Fruit fly (Drosophila melanogaster) Kc167 (cell line): ENCODE measurements around the gene CG14568.

Experiments used
- Myc ChIP-seq: fragments of >200 bp; optimal IDR thresholded peaks from 2 replicates; lab custom pipeline; 2017; ENCODE audit warnings: missing external identifiers
- Sin3A ChIP-seq: fragments of >200 bp; optimal IDR thresholded peaks from 2 replicates; lab custom pipeline; 2018; ENCODE audit warnings: missing external identifiers
- h ChIP-seq: fragments of >200 bp; optimal IDR thresholded peaks from 3 replicates; lab custom pipeline; 2018; ENCODE audit warnings: missing external identifiers
- insv ChIP-seq: fragments of >200 bp; optimal IDR thresholded peaks from 3 replicates; lab custom pipeline; 2018; ENCODE audit warnings: missing external identifiers
- psq ChIP-seq: fragments of >200 bp; optimal IDR thresholded peaks from 2 replicates; lab custom pipeline; 2017; ENCODE audit warnings: missing external identifiers
- ttk ChIP-seq: sonication (Bioruptor generic); optimal IDR thresholded peaks from 2 replicates; lab custom pipeline; 2017; ENCODE audit warnings: missing external identifiers

CG14568 gene

dm6 chr3L:21731104-21731600 lies 2.1 kb downstream of the CG14568 start, which contains the start of gene CG14569:
Gene CG14569, minus strand, starts transcription at chr3L:21731550.
- no peak for TF ChIP-seq ttk (lab: Kevin White, UChicago)
- TF ChIP-seq insv (lab: Kevin White, UChicago): no peak
- no peak for TF ChIP-seq Myc (lab: Kevin White, UChicago)
- TF ChIP-seq h (lab: Kevin White, UChicago): no peak
- TF ChIP-seq psq: no peak
- TF ChIP-seq Sin3A (lab: Kevin White, UChicago): no peak

DNA sequence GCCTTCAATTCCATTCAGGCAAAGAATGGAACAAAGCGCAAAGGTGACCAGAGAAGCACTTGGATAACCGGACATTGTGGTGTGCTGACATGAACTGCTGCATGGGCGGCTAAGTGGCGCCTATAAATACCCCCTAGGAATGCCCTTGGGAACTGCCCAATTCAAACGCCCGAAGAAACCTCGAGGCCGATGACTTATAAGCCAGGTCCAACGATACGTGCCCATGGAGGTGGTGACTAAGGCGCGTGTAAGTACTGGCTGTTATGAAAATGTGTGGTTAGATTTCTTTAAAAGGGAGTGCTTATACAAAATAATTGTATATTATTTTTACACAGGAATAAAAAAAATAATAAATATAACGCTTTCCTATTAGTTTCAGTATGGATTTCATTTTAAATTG lies 2.9 kb downstream of the CG14568 start, which contains the start of gene CG14570:
CG14570 (minus strand) TSS at position 101 of the 400 bp plus-strand sequence.
- TF ChIP-seq h (lab: Kevin White, UChicago) (no peak), insv (lab: Kevin White, UChicago) (no peak), Sin3A (lab: Kevin White, UChicago) (no peak), Myc (lab: Kevin White, UChicago) (no peak), ttk (lab: Kevin White, UChicago) (no peak), psq (no peak)

DNA sequence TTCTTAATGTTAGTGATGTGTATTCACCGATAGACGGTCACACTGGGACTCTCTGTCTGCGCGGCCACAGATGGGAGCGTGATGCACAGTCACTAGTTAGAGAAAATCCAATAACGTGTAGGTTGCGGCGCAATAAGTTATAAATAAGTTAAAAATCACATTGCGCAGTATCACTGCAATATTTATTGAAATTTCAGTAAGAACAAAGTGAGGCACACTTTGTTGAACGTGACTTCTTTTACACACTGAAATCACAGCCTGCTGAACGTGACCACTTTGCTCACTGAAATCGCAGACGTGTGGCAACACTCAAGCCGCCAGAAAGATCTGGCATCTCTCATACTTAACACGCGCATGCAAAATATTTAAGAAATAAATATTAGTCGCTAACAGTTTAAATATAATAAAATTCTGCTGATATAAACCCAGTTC lies 4.7 kb downstream of the CG14568 start, which contains the start of the genes CG11247 and Polr2H:
CG11247 (minus strand) TSS at position 191 of the 432 bp plus-strand sequence.
Polr2H (plus strand) TSS at position 317 of the 432 bp plus-strand sequence.
- TF ChIP-seq insv (lab: Kevin White, UChicago): no peak
- TF ChIP-seq ttk (lab: Kevin White, UChicago): no peak
- TF ChIP-seq Sin3A (lab: Kevin White, UChicago): no peak
- no peak for TF ChIP-seq Myc (lab: Kevin White, UChicago)
- no peak for TF ChIP-seq psq
- TF ChIP-seq h (lab: Kevin White, UChicago): no peak

DNA sequence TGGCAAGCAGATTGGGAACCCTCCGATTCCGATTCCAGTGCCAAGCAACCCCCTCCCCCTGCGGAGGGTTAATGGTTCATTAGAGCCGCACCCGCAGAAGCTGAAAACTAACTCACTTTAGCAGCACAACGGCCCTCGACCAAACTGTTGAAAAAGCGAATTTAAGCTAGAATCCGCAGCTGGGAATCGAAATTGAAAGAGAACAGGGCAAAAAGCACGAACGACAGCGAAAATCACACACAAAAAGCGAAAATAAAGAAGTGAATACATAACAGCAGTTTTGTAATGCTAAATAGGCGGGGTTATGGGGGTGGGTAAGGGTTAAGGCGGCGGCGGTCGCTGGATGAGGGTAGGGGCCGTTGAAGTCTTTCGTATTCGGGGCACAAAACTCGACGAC lies 5.6 kb downstream of the CG14568 start:
- no peak for TF ChIP-seq psq
- no peak for TF ChIP-seq h (lab: Kevin White, UChicago)
- no peak for TF ChIP-seq insv (lab: Kevin White, UChicago)
- TF ChIP-seq Myc (lab: Kevin White, UChicago): no peak
- no peak for TF ChIP-seq ttk (lab: Kevin White, UChicago)
- TF ChIP-seq Sin3A (lab: Kevin White, UChicago): no peak

- TF ChIP-seq Myc (lab: Kevin White, UChicago) (no peak), Sin3A (lab: Kevin White, UChicago) (no peak), psq (no peak), ttk (lab: Kevin White, UChicago) (no peak), insv (lab: Kevin White, UChicago) (no peak)
Measured at dm6 chr3L:21727013-21727727, 6.1 kb downstream of the CG14568 start.

- TF ChIP-seq insv (lab: Kevin White, UChicago) (no peak), ttk (lab: Kevin White, UChicago) (no peak), psq (no peak), h (lab: Kevin White, UChicago) (no peak), Myc (lab: Kevin White, UChicago) (no peak)
Measured at dm6 chr3L:21720869-21721268, 12.4 kb downstream of the CG14568 start.

DNA sequence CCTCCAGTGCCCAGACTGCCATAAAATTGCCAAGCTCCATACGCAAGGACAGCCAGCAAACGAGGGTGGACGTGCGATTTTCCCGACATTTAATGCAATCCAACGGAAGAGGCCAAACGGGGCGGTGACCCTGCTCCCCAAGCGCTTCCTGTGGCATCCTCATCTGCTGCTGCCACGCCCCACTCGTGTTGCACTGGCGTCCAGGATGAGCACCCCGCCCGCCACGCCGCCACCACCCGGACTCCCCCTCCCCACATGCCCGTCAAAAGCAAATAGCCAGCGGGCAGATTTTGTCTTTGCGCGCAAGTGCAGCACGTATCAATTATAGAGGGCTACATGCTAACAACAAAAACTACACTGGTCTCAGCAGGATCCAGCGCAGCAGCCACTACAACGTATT lies 15.1 kb downstream of the CG14568 start:
- no peak for TF ChIP-seq ttk (lab: Kevin White, UChicago)
- no peak for TF ChIP-seq insv (lab: Kevin White, UChicago)

DNA sequence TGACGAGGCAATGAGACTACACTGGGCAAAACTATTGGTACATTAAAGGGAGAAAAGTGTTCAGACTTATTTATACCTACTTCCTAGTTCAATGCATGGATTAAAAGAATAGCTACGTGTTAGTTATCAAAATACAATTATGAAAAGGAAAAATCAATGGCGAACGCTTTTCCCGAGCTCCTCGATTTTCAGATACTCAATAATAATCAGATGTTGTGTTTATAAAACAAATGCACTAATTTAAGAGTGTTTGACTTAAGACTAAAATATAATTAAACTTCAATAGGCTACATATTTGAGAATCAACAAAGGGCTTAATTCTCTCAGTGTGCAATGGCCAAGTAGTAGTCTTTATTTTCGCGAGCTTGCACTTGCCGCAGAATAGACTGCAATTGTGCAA lies 17.3 kb downstream of the CG14568 start:
- no peak for TF ChIP-seq h (lab: Kevin White, UChicago)
- no peak for TF ChIP-seq Sin3A (lab: Kevin White, UChicago)
- no peak for TF ChIP-seq ttk (lab: Kevin White, UChicago)
- no peak for TF ChIP-seq psq
- no peak for TF ChIP-seq Myc (lab: Kevin White, UChicago)
- no peak for TF ChIP-seq insv (lab: Kevin White, UChicago)

dm6 chr3L:21709785-21710591 lies 23.3 kb downstream of the CG14568 start:
- TF ChIP-seq h (lab: Kevin White, UChicago) (no peak), insv (lab: Kevin White, UChicago) (no peak), psq (no peak), ttk (lab: Kevin White, UChicago) (no peak), Sin3A (lab: Kevin White, UChicago) (no peak), Myc (lab: Kevin White, UChicago) (no peak)

- TF ChIP-seq h (lab: Kevin White, UChicago) (no peak), Sin3A (lab: Kevin White, UChicago) (no peak), psq (no peak), ttk (lab: Kevin White, UChicago) (no peak), Myc (lab: Kevin White, UChicago) (no peak), insv (lab: Kevin White, UChicago) (no peak)
Measured at dm6 chr3L:21706144-21706926, 27.0 kb downstream of the CG14568 start, which contains the start of gene CG32447. Gene CG32447, minus strand, starts transcription at chr3L:21706365.

DNA sequence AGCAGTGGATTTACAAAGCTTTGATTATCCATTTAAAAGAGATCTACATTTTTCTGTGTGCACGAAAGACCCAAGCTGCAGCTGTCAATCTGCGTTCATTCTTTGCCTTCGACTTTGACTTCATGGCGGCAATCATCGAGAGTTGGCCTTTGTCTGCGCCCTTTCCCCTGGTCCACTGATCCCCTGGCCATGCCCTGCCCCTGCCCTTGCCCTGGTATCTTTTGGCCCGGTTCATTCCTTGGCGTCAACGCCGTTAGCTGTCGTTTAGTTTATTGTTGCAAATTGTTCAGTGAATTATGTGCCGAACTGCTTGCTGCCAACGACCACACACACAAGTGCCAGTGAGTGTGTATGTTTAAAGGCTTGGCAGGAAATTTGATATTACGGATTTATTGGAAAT lies 32.3 kb downstream of the CG14568 start:
- TF ChIP-seq Myc (lab: Kevin White, UChicago): no peak
- TF ChIP-seq psq: no peak
- TF ChIP-seq Sin3A (lab: Kevin White, UChicago): no peak
- no peak for TF ChIP-seq insv (lab: Kevin White, UChicago)
- no peak for TF ChIP-seq h (lab: Kevin White, UChicago)
- TF ChIP-seq ttk (lab: Kevin White, UChicago): no peak
